Worm (Caenorhabditis elegans) whole organism, L3 larva: ENCODE results near the gene fkh-7.

Source experiments
- R02D3.7 ChIP-seq: fragments of 150-350 bp; optimal IDR thresholded peaks from 2 replicates; lab custom pipeline; 2014; ENCODE audit warnings: missing biosample characterization, missing genetic modification characterization
- ZK546.5 ChIP-seq: sonication (generic microtip); optimal IDR thresholded peaks from 2 replicates; lab custom pipeline; 2017; ENCODE audit warnings: missing biosample characterization, missing genetic modification characterization
- aly-2 ChIP-seq: fragments of 150-350 bp; optimal IDR thresholded peaks from 2 replicates; lab custom pipeline; 2014; ENCODE audit warnings: missing biosample characterization, missing genetic modification characterization
- ama-1 ChIP-seq: fragments of 150-350 bp; optimal IDR thresholded peaks from 2 replicates; lab custom pipeline; 2018
- ceh-28 ChIP-seq: fragments of 150-350 bp; optimal IDR thresholded peaks from 2 replicates; lab custom pipeline; 2014; ENCODE audit warnings: missing biosample characterization, missing genetic modification reagents, missing genetic modification characterization
- ceh-82 ChIP-seq: fragments of 150-350 bp; optimal IDR thresholded peaks from 2 replicates; lab custom pipeline; 2014; ENCODE audit warnings: missing biosample characterization, missing genetic modification characterization
- daf-12 ChIP-seq: fragments of 150-350 bp; optimal IDR thresholded peaks from 2 replicates; lab custom pipeline; 2014; ENCODE audit warnings: missing biosample characterization, missing genetic modification reagents, missing genetic modification characterization
- egl-5 ChIP-seq: fragments of 150-350 bp; optimal IDR thresholded peaks from 2 replicates; lab custom pipeline; 2017; ENCODE audit warnings: missing biosample characterization, missing genetic modification reagents, missing genetic modification characterization, inconsistent platforms
- elt-1 ChIP-seq: fragments of 150-350 bp; optimal IDR thresholded peaks from 2 replicates; lab custom pipeline; 2014; ENCODE audit warnings: missing biosample characterization, missing genetic modification characterization
- elt-2 ChIP-seq: sonication (generic microtip); optimal IDR thresholded peaks from 2 replicates; lab custom pipeline; 2016; ENCODE audit warnings: missing genetic modification reagents, mild to moderate bottlenecking, missing genetic modification characterization, missing compliant biosample characterization
- elt-3 ChIP-seq, 3 experiments: fragments of 150-350 bp in 1 of 3; sonication (generic microtip) in 2 of 3; optimal IDR thresholded peaks; 2 replicates in 2 of 3; 4 replicates in 1 of 3; lab custom pipeline; 2014 to 2017; ENCODE audit warnings: missing biosample characterization in 3 of 3, missing genetic modification characterization in 3 of 3
- fkh-10 ChIP-seq: sonication (generic microtip); optimal IDR thresholded peaks from 2 replicates; lab custom pipeline; 2017; ENCODE audit warnings: missing biosample characterization, missing genetic modification reagents, missing genetic modification characterization
- fkh-2 ChIP-seq: fragments of 150-350 bp; optimal IDR thresholded peaks from 2 replicates; lab custom pipeline; 2014; ENCODE audit warnings: missing biosample characterization, missing genetic modification reagents, missing genetic modification characterization
- fos-1 ChIP-seq: fragments of 150-350 bp; optimal IDR thresholded peaks from 2 replicates; lab custom pipeline; 2014; ENCODE audit warnings: missing biosample characterization, missing genetic modification characterization
- hmg-11 ChIP-seq: sonication (generic microtip); optimal IDR thresholded peaks from 2 replicates; lab custom pipeline; 2016; ENCODE audit warnings: missing genetic modification characterization, missing compliant biosample characterization
- jun-1 ChIP-seq: fragments of 150-350 bp; optimal IDR thresholded peaks from 2 replicates; lab custom pipeline; 2014; ENCODE audit warnings: missing biosample characterization, missing genetic modification reagents, missing genetic modification characterization
- lin-15B ChIP-seq: fragments of 150-350 bp; optimal IDR thresholded peaks from 2 replicates; lab custom pipeline; 2014; ENCODE audit warnings: missing biosample characterization, missing genetic modification characterization
- lin-39 ChIP-seq: fragments of 150-350 bp; optimal IDR thresholded peaks from 2 replicates; lab custom pipeline; 2018; ENCODE audit warnings: missing biosample characterization, missing genetic modification reagents, missing genetic modification characterization
- lsy-12 ChIP-seq: sonication (generic microtip); optimal IDR thresholded peaks from 2 replicates; lab custom pipeline; 2016; ENCODE audit warnings: mild to moderate bottlenecking, missing genetic modification characterization, missing compliant biosample characterization
- mdl-1 ChIP-seq: fragments of 150-350 bp; optimal IDR thresholded peaks from 2 replicates; lab custom pipeline; 2014; ENCODE audit warnings: missing biosample characterization, missing genetic modification characterization
- mml-1 ChIP-seq: fragments of 150-350 bp; sonication (generic microtip); optimal IDR thresholded peaks from 3 replicates; lab custom pipeline; 2014; ENCODE audit warnings: missing biosample characterization, missing genetic modification characterization
- nfya-1 ChIP-seq: sonication (generic microtip); optimal IDR thresholded peaks from 2 replicates; lab custom pipeline; 2017; ENCODE audit warnings: missing genetic modification characterization, mild to moderate bottlenecking, missing compliant biosample characterization, antibody characterized with exemption, moderate library complexity; ENCODE audit not compliant: insufficient read depth
- nhr-11 ChIP-seq: fragments of 150-350 bp; optimal IDR thresholded peaks from 2 replicates; lab custom pipeline; 2014; ENCODE audit warnings: missing biosample characterization, missing genetic modification characterization
- nhr-12 ChIP-seq: fragments of 150-350 bp; optimal IDR thresholded peaks from 2 replicates; lab custom pipeline; 2014; ENCODE audit warnings: missing biosample characterization, missing genetic modification characterization
- nhr-23 ChIP-seq: fragments of 150-350 bp; optimal IDR thresholded peaks from 2 replicates; lab custom pipeline; 2014; ENCODE audit warnings: missing biosample characterization, missing genetic modification reagents, missing genetic modification characterization
- nhr-237 ChIP-seq: fragments of 150-350 bp; optimal IDR thresholded peaks from 2 replicates; lab custom pipeline; 2014; ENCODE audit warnings: missing biosample characterization, missing genetic modification characterization
- nhr-28 ChIP-seq: fragments of 150-350 bp; optimal IDR thresholded peaks from 2 replicates; lab custom pipeline; 2014; ENCODE audit warnings: missing biosample characterization, missing genetic modification characterization
- nhr-43 ChIP-seq: sonication (generic microtip); optimal IDR thresholded peaks from 2 replicates; lab custom pipeline; 2016; ENCODE audit warnings: mild to moderate bottlenecking, missing genetic modification characterization, missing compliant biosample characterization; ENCODE audit not compliant: poor library complexity, severe bottlenecking
- nhr-67 ChIP-seq: fragments of 150-350 bp; optimal IDR thresholded peaks from 2 replicates; lab custom pipeline; 2014; ENCODE audit warnings: missing biosample characterization, missing genetic modification characterization
- pha-4 ChIP-seq: fragments of 150-350 bp; optimal IDR thresholded peaks from 2 replicates; lab custom pipeline; 2014; ENCODE audit warnings: missing biosample characterization, missing genetic modification reagents, missing genetic modification characterization
- pqm-1 ChIP-seq: fragments of 150-350 bp; optimal IDR thresholded peaks from 2 replicates; lab custom pipeline; 2017; ENCODE audit warnings: missing biosample characterization, missing genetic modification characterization, inconsistent platforms
- skn-1 ChIP-seq: fragments of 150-350 bp; optimal IDR thresholded peaks from 2 replicates; lab custom pipeline; 2014; ENCODE audit warnings: missing biosample characterization, missing genetic modification characterization
- snpc-4 ChIP-seq: fragments of 150-350 bp; optimal IDR thresholded peaks from 2 replicates; lab custom pipeline; 2014; ENCODE audit warnings: missing biosample characterization, missing genetic modification characterization
- tbx-2 ChIP-seq: sonication (generic microtip); optimal IDR thresholded peaks from 2 replicates; lab custom pipeline; 2016; ENCODE audit warnings: mild to moderate bottlenecking, missing genetic modification characterization, missing compliant biosample characterization
- unc-62 ChIP-seq: fragments of 150-350 bp; sonication (generic microtip); optimal IDR thresholded peaks from 4 replicates; lab custom pipeline; 2014; ENCODE audit warnings: missing biosample characterization, missing genetic modification reagents, missing genetic modification characterization
- zag-1 ChIP-seq: fragments of 150-350 bp; optimal IDR thresholded peaks from 2 replicates; lab custom pipeline; 2014; ENCODE audit warnings: missing biosample characterization, missing genetic modification characterization
- ztf-11 ChIP-seq: fragments of 150-350 bp; optimal IDR thresholded peaks from 2 replicates; lab custom pipeline; 2014; ENCODE audit warnings: missing biosample characterization, missing genetic modification characterization
- ztf-4 ChIP-seq: fragments of 150-350 bp; optimal IDR thresholded peaks from 2 replicates; lab custom pipeline; 2014; ENCODE audit warnings: missing biosample characterization, missing genetic modification characterization

Gene fkh-7

ce11 chrIV:5602415-5602814, 17.9 kb downstream of the fkh-7 start:
- no peak for TF ChIP-seq mdl-1 (tag; lab: Kevin White, UChicago)
- no peak for TF ChIP-seq nhr-23
- TF ChIP-seq nhr-67 (tag; lab: Kevin White, UChicago) = no peak
- no peak for TF ChIP-seq elt-1 (tag; lab: Kevin White, UChicago)
- TF ChIP-seq skn-1 (tag; lab: Kevin White, UChicago) = no peak
- no peak for TF ChIP-seq nhr-28 (tag; lab: Kevin White, UChicago)
- no peak for TF ChIP-seq jun-1 (tag; lab: Kevin White, UChicago)
- TF ChIP-seq nhr-237 (tag; lab: Kevin White, UChicago) = no peak
- no peak for TF ChIP-seq R02D3.7 (tag; lab: Kevin White, UChicago)
- TF ChIP-seq nhr-12 (tag; lab: Kevin White, UChicago) = no peak
- TF ChIP-seq fkh-2 (tag; lab: Kevin White, UChicago) = no peak
- no peak for TF ChIP-seq nhr-11
- no peak for TF ChIP-seq lin-15B (tag; lab: Kevin White, UChicago)
- TF ChIP-seq pqm-1 = no peak
- TF ChIP-seq unc-62 (GFP tag; lab: Kevin White, UChicago) = no peak
- no peak for TF ChIP-seq ceh-28
- TF ChIP-seq daf-12 (tag; lab: Kevin White, UChicago) = no peak
- TF ChIP-seq egl-5 (tag; lab: Kevin White, UChicago) = no peak
- TF ChIP-seq elt-2 (tag; lab: Kevin White, UChicago) = no peak
- TF ChIP-seq aly-2 (tag; lab: Kevin White, UChicago) = no peak

DNA sequence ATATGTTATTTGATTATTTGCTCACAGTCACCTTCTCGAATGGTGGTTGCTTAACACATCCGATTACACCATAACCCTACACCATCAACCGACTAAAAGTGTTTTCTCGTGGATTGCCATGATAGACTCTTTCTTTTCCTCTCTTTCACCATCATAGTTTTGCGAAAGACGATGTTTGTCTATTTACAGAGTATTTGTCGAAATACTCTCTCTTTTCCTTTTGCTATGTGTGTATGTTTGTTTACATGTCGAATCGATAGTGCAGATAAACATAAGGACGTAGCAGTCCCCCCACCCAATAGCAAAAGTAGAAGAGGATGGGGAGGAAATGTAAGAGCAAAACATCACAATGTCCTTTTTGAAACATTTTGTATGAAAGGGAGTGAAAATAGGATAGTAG, 18.8 kb downstream of the fkh-7 start:
- TF ChIP-seq ama-1 (lab: Kevin White, UChicago) (no peak), nfya-1 (tag; lab: Kevin White, UChicago) (peak; percentile 34), pha-4 (tag; lab: Kevin White, UChicago) (peak; percentile 100)
- TF ChIP-seq, all 47 proteins: peak for 2

DNA sequence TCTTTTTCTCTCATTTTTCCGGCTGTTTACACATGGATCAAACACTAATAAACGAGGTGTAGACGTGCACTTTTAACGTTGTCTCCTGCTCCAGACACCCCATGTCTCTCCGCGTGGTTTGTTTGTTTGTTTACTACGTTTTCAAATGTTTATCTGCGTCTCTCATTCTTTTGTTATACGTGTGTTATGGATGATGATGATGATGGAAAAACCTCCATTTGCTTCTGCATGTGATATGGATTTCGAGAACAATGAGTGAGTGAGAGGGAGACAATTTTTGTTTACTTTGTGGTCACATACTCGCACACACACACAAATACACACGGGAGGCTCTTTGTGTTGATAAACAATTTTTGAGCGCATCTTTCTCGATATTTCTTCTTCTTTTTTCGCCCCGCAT, 20.0 kb downstream of the fkh-7 start:
- peak; percentile 26 for TF ChIP-seq hmg-11 (tag; lab: Kevin White, UChicago)
- TF ChIP-seq tbx-2 (tag; lab: Kevin White, UChicago) = peak; percentile 31
- TF ChIP-seq nhr-43 (tag; lab: Kevin White, UChicago) = peak; percentile 66
- peak; percentile 75 for TF ChIP-seq elt-2 (tag; lab: Kevin White, UChicago)
- TF ChIP-seq lin-39 (tag; lab: Kevin White, UChicago) = peak; percentile 75
- TF ChIP-seq nhr-12 (tag; lab: Kevin White, UChicago) = no peak
- peak; percentile 77 for TF ChIP-seq egl-5 (tag; lab: Kevin White, UChicago)
- TF ChIP-seq ZK546.5 = no peak
- no peak for TF ChIP-seq aly-2 (tag; lab: Kevin White, UChicago)
- TF ChIP-seq ceh-28 = peak; percentile 61
- peak; percentile 61 for TF ChIP-seq mdl-1 (tag; lab: Kevin White, UChicago)
- TF ChIP-seq nhr-28 (tag; lab: Kevin White, UChicago) = no peak
- peak; percentile 78 for TF ChIP-seq nfya-1 (tag; lab: Kevin White, UChicago)
- TF ChIP-seq elt-3 (tag; optimal IDR thresholded peaks at IDR 0.05; lab: Kevin White, UChicago) = no peak
- no peak for TF ChIP-seq fkh-2 (tag; lab: Kevin White, UChicago)
- no peak for TF ChIP-seq lin-15B (tag; lab: Kevin White, UChicago)
- TF ChIP-seq pha-4 (tag; lab: Kevin White, UChicago) = peak; percentile 100
- TF ChIP-seq R02D3.7 (tag; lab: Kevin White, UChicago) = no peak
- TF ChIP-seq pqm-1 = peak; percentile 86
- TF ChIP-seq lsy-12 (tag; lab: Kevin White, UChicago) = peak; percentile 6
- TF ChIP-seq fkh-10 (GFP tag; lab: Kevin White, UChicago) = peak; percentile 52
- peak; percentile 75 for TF ChIP-seq snpc-4 (tag; lab: Kevin White, UChicago)
- peak; percentile 94 for TF ChIP-seq skn-1 (tag; lab: Kevin White, UChicago)
- no peak for TF ChIP-seq mml-1 (tag; lab: Kevin White, UChicago)

DNA sequence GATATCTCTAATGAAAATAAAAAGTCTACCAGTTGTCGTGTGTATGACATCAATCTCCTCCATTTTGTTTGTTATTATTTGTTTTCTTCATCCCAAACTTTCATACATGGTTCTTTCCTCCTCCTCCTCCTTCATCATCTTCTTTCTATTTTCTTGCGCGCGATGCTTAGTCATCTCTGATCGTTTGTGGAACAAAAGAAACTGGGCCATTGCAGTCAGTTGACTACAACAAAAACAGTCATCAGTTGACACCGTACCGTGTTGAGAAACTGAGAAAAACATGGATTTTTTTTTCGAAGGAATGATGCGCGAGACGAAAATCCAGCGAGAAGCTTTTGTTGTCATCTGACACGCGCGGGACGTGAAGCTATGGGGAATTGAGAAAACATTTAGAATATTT, 20.7 kb downstream of the fkh-7 start:
- TF ChIP-seq fos-1 (tag; lab: Kevin White, UChicago) (no peak), aly-2 (tag; lab: Kevin White, UChicago) (no peak), zag-1 (tag; lab: Kevin White, UChicago) (no peak), nhr-23 (peak; percentile 85), ztf-11 (no peak), fkh-2 (tag; lab: Kevin White, UChicago) (no peak), ceh-82 (tag; lab: Kevin White, UChicago) (no peak), nhr-12 (tag; lab: Kevin White, UChicago) (no peak), snpc-4 (tag; lab: Kevin White, UChicago) (no peak), ama-1 (lab: Kevin White, UChicago) (peak; percentile 8), mdl-1 (tag; lab: Kevin White, UChicago) (no peak), pha-4 (tag; lab: Kevin White, UChicago) (peak; percentile 23), ztf-4 (tag; lab: Kevin White, UChicago) (no peak), unc-62 (GFP tag; lab: Kevin White, UChicago) (no peak), daf-12 (tag; lab: Kevin White, UChicago) (no peak)
- TF ChIP-seq, all 47 proteins: peak for 3
